Worm (Caenorhabditis elegans) whole organism, early embryonic: ENCODE data around the gene C25D7.16.

Experiments used
- F13C5.2 ChIP-seq: sonication (generic microtip); optimal IDR thresholded peaks from 2 replicates; lab custom pipeline; 2017; ENCODE audit warnings: mild to moderate bottlenecking, missing genetic modification characterization, inconsistent platforms, missing compliant biosample characterization
- aly-1 ChIP-seq: sonication (generic microtip); optimal IDR thresholded peaks from 2 replicates; lab custom pipeline; 2016; ENCODE audit warnings: missing genetic modification characterization, missing compliant biosample characterization
- ama-1 ChIP-seq: fragments of 150-350 bp; optimal IDR thresholded peaks from 2 replicates; lab custom pipeline; 2014
- hmbx-1 ChIP-seq: sonication (generic microtip); optimal IDR thresholded peaks from 2 replicates; lab custom pipeline; 2016; ENCODE audit warnings: mild to moderate bottlenecking, missing genetic modification characterization, missing compliant biosample characterization
- hnd-1 ChIP-seq: sonication (generic microtip); optimal IDR thresholded peaks from 2 replicates; lab custom pipeline; 2016; ENCODE audit warnings: missing genetic modification characterization, missing compliant biosample characterization
- scrt-1 ChIP-seq: fragments of 200-800 bp; sonication (Bioruptor generic); IDR thresholded peaks from 2 replicates; pipeline ENCODE4 v1.3.6; 2022; ENCODE audit warnings: missing genetic modification characterization, missing compliant biosample characterization
- tra-4 ChIP-seq: sonication (generic microtip); optimal IDR thresholded peaks from 2 replicates; lab custom pipeline; 2017; ENCODE audit warnings: missing genetic modification characterization, missing compliant biosample characterization

ce11 chrV:15072738-15073137, 16.8 kb downstream of the C25D7.16 start:
- TF ChIP-seq hmbx-1 (no peak), ama-1 (lab: Kevin White, UChicago) (no peak), scrt-1 (GFP tag; lab: Robert Waterston, UW) (no peak), F13C5.2 (no peak), aly-1 (tag; lab: Kevin White, UChicago) (no peak), hnd-1 (no peak), tra-4 (no peak)
